Fruit fly (Drosophila melanogaster) whole organism, pupa: Measurements from ENCODE around the gene CG43184.

Experiments
- CG32121 ChIP-seq: fragments of 200-800 bp; sonication (Bioruptor generic); IDR thresholded peaks from 2 replicates; pipeline ENCODE4 v1.3.6; 2022; ENCODE audit warnings: missing biosample characterization, missing genetic modification characterization
- CG34367 ChIP-seq: fragments of 200-800 bp; sonication (Bioruptor generic); optimal IDR thresholded peaks from 2 replicates; lab custom pipeline; 2018; ENCODE audit warnings: missing biosample characterization, mild to moderate bottlenecking, missing genetic modification characterization
- D1 ChIP-seq: fragments of 200-800 bp; sonication (Bioruptor generic); optimal IDR thresholded peaks from 2 replicates; lab custom pipeline; 2018; ENCODE audit warnings: missing biosample characterization, mild to moderate bottlenecking, missing genetic modification characterization, moderate library complexity
- EcR ChIP-seq: fragments of 200-800 bp; sonication (Bioruptor generic); optimal IDR thresholded peaks from 3 replicates; lab custom pipeline; 2019; ENCODE audit warnings: missing biosample characterization, missing genetic modification characterization, mild to moderate bottlenecking, moderate library complexity, missing genetic modification reagents

dm6 chr3L:13842917-13843316 lies 5.4 kb downstream of the CG43184 start, which contains the start of gene CG8750:
- no peak for TF ChIP-seq CG34367
- TF ChIP-seq D1 (tag; lab: Kevin White, UChicago), result no peak
- no peak for TF ChIP-seq EcR (GFP tag; lab: Kevin White, UChicago)
- no peak for TF ChIP-seq CG32121 (GFP tag; lab: Robert Waterston, UW)
